Worm (Caenorhabditis elegans): ENCODE measurements around the gene Y38E10A.33.

Gene Y38E10A.33

ce11 chrII:12673311-12673710 is 6.1 kb downstream of the Y38E10A.33 start:
- TF ChIP-seq lin-13 (tag; optimal IDR thresholded peaks at IDR 0.05) (no peak), bed-3 (GFP tag; optimal IDR thresholded peaks at IDR 0.05) (no peak), nhr-76 (tag; optimal IDR thresholded peaks at IDR 0.05) (no peak), snpc-4 (tag; optimal IDR thresholded peaks at IDR 0.05) (no peak), mls-2 (tag; optimal IDR thresholded peaks at IDR 0.05) (no peak), zip-8 (tag; optimal IDR thresholded peaks at IDR 0.05) (no peak), ham-2 (GFP tag; optimal IDR thresholded peaks at IDR 0.05) (no peak), ceh-39 (tag; optimal IDR thresholded peaks at IDR 0.05) (no peak), mab-5 (tag; optimal IDR thresholded peaks at IDR 0.05) (no peak), ces-1 (GFP tag; optimal IDR thresholded peaks at IDR 0.05) (no peak), lin-32 (GFP tag; optimal IDR thresholded peaks at IDR 0.05) (no peak), ceh-43 (GFP tag; optimal IDR thresholded peaks at IDR 0.05) (no peak), nhr-12 (tag; optimal IDR thresholded peaks at IDR 0.05) (no peak), nhr-237 (tag; optimal IDR thresholded peaks at IDR 0.05) (no peak)

DNA sequence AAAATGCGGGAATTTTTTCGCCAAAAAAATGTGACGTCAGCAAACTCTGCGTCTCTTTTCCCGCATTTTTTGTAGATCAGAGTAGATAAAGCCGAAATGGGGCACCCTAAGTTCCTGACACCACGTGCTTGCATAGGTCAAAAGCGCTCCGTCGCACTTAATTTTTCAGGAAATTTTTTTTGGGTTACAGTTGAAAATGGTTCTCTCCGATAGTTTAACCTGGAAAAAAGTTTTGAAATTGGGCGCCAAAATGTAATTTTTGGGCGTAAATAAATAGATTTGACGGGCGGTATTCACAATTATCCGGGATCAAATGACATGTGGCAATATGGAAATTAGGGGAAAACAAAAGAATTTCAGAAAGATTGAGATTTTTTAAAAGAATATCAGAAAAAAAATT is 6.9 kb downstream of the Y38E10A.33 start:
- TF ChIP-seq ceh-43 (GFP tag; optimal IDR thresholded peaks at IDR 0.05): no peak

- TF ChIP-seq nhr-2 (tag; optimal IDR thresholded peaks at IDR 0.05): no peak
- TF ChIP-seq ceh-83 (GFP tag; optimal IDR thresholded peaks at IDR 0.05): no peak
- TF ChIP-seq mab-5 (tag; optimal IDR thresholded peaks at IDR 0.05): no peak
- no peak for TF ChIP-seq pha-4 (tag; optimal IDR thresholded peaks at IDR 0.05)
- no peak for TF ChIP-seq snpc-4 (tag; optimal IDR thresholded peaks at IDR 0.05)
- TF ChIP-seq zip-8 (tag; optimal IDR thresholded peaks at IDR 0.05): no peak
- TF ChIP-seq elt-1 (tag; optimal IDR thresholded peaks at IDR 0.05; ENCODE audit: borderline replicate concordance, insufficient read depth): no peak
- no peak for TF ChIP-seq mep-1 (tag; optimal IDR thresholded peaks at IDR 0.05)
- TF ChIP-seq cnd-1 (tag; optimal IDR thresholded peaks at IDR 0.05): no peak
- TF ChIP-seq flh-1 (GFP tag; optimal IDR thresholded peaks at IDR 0.05): no peak
- no peak for TF ChIP-seq hlh-1 (tag; optimal IDR thresholded peaks at IDR 0.05)
- no peak for TF ChIP-seq ceh-39 (tag; optimal IDR thresholded peaks at IDR 0.05)
- no peak for TF ChIP-seq blmp-1 (tag; optimal IDR thresholded peaks at IDR 0.05)
- no peak for TF ChIP-seq lin-13 (tag; optimal IDR thresholded peaks at IDR 0.05)
- no peak for TF ChIP-seq drap-1 (GFP tag; optimal IDR thresholded peaks at IDR 0.05)
- no peak for TF ChIP-seq lin-32 (GFP tag; optimal IDR thresholded peaks at IDR 0.05)
- TF ChIP-seq ham-2 (GFP tag; optimal IDR thresholded peaks at IDR 0.05): no peak
Measured at ce11 chrII:12671892-12672291, 7.6 kb downstream of the Y38E10A.33 start.

DNA sequence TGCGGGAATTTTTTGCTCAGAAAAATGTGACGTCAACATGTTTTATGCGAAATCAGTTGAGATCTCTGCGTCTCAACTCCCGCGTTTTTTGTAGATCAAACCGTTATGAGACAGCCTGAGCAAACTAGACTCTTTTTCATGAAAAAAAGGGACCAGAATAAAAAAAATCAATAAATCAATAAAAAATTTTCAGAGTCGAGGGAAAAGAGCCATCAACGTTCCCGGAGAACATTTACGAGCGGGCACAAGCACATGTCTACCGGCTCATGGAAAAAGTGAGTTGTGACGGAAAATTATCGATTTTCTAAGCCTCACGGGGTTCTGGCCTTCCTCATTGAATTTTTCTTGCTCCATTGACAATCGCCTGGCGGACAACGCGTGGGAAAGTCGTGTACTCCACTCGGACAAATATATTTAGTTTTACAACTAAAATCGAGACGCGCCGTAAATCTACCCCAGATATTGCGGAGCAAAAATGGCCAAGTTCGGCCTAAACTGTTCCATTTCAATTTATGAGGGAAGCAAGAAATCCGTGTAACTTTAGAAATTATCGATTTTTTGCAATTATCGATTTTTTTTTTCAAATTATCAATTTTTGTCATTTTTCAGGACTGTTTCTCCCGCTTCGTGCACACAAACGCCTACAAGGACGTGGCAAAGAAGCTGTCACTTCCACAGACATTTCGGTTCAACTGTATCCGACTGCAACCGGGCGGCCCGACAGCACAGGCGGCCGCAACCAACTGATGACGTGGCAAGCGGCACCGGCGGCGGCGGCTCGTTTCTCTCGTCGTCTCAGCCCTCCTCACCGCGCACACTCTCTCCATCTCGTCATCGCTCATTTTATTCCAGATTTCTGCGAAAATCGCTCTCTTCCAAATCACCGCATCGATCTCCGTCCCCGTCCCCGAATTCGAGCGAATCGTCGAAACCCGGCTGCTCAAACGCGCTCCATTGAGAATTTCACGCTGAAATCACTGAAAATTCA is 8.3 kb downstream of the Y38E10A.33 start:
- TF ChIP-seq lin-32 (GFP tag; optimal IDR thresholded peaks at IDR 0.05) (no peak), zip-8 (tag; optimal IDR thresholded peaks at IDR 0.05) (no peak), ham-2 (GFP tag; optimal IDR thresholded peaks at IDR 0.05) (no peak), hlh-1 (tag; optimal IDR thresholded peaks at IDR 0.05) (no peak), nhr-28 (tag; optimal IDR thresholded peaks at IDR 0.05) (no peak), sptf-1 (tag; optimal IDR thresholded peaks at IDR 0.05) (no peak)

DNA sequence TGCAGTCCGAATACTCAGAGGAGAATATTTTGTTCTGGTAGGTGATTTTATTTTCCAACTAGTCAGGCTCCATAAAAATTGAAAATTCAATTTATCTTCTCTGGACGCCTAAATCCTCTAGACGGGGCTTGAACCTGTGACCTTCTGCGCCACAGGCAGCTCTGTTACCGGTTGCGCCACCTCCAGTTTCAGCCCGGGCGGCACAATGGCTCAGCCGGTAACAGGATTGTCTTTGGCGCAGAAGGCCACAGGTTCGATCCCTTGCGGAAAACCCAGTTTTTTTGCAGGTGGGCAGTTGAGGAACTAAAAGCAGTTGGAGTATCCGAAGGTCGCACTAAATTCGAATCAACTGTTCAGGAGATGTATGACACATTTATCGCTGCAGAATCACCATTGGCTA is 9.6 kb downstream of the Y38E10A.33 start:
- TF ChIP-seq tbx-8 (GFP tag; optimal IDR thresholded peaks at IDR 0.05): no peak
- no peak for TF ChIP-seq sem-2 (GFP tag; optimal IDR thresholded peaks at IDR 0.05)
- no peak for TF ChIP-seq drap-1 (GFP tag; optimal IDR thresholded peaks at IDR 0.05)
- no peak for TF ChIP-seq nhr-237 (tag; optimal IDR thresholded peaks at IDR 0.05)

- TF ChIP-seq pha-4 (tag; optimal IDR thresholded peaks at IDR 0.05): no peak
Measured at ce11 chrII:12669342-12669741, 10.1 kb downstream of the Y38E10A.33 start.
